Fruit fly (Drosophila melanogaster) whole organism, embryonic: ENCODE measurements around the gene Zip89B.
A peak's percentile ranks its signal among the peaks of the same experiment; 100 is the strongest.

Experiments
- CG33213 ChIP-seq: fragments of 200-800 bp; sonication (Bioruptor generic); optimal IDR thresholded peaks from 3 replicates; lab custom pipeline; 2016; ENCODE audit warnings: missing biosample characterization, missing genetic modification characterization
- CG7745 ChIP-seq: fragments of 200-800 bp; sonication (Bioruptor generic); optimal IDR thresholded peaks from 2 replicates; lab custom pipeline; 2018; ENCODE audit warnings: missing biosample characterization, mild to moderate bottlenecking, missing genetic modification characterization, moderate library complexity
- D ChIP-seq, 2 experiments: fragments of 200-800 bp in 1 of 2; fragments of >200 bp in 1 of 2; sonication (Bioruptor generic) in 1 of 2; optimal IDR thresholded peaks; 2 replicates in 1 of 2; 3 replicates in 1 of 2; lab custom pipeline; 2017; ENCODE audit warnings: mild to moderate bottlenecking in 1 of 2, missing biosample characterization in 1 of 2, missing genetic modification characterization in 1 of 2, missing genetic modification reagents in 1 of 2
- chif ChIP-seq, 2 experiments: fragments of 200-800 bp; sonication (Bioruptor generic); optimal IDR thresholded peaks; 3 replicates each; lab custom pipeline; 2016; ENCODE audit warnings: missing biosample characterization in 2 of 2, missing genetic modification characterization in 2 of 2
- en ChIP-seq: fragments of 200-800 bp; sonication (Bioruptor generic); optimal IDR thresholded peaks from 2 replicates; lab custom pipeline; 2016; ENCODE audit warnings: missing biosample characterization, missing genetic modification characterization
- pzg ChIP-seq: fragments of 200-800 bp; sonication (Bioruptor generic); optimal IDR thresholded peaks from 3 replicates; lab custom pipeline; 2018; ENCODE audit warnings: missing biosample characterization, mild to moderate bottlenecking, missing genetic modification characterization, moderate library complexity

- TF ChIP-seq chif (GFP tag; optimal IDR thresholded peaks at IDR 0.05; lab: Kevin White, UChicago) = no peak
- TF ChIP-seq CG33213 (GFP tag; lab: Kevin White, UChicago) = no peak
- TF ChIP-seq pzg = no peak
- TF ChIP-seq D (optimal IDR thresholded peaks at IDR 0.05; lab: Kevin White, UChicago) = no peak
- TF ChIP-seq D (GFP tag; optimal IDR thresholded peaks at IDR 0.05; lab: Kevin White, UChicago) = peak; percentile 11
- no peak for TF ChIP-seq CG7745 (tag; lab: Kevin White, UChicago)
- no peak for TF ChIP-seq en
These were observed 21.1 kb upstream of the Zip89B start for dm6 chr3R:16284481-16284880.
